Worm (Caenorhabditis elegans) whole organism, midembryonic: ENCODE results near the gene arl-5.

Experiments
- T22C8.4 ChIP-seq: fragments of 200-800 bp; sonication (Bioruptor generic); IDR thresholded peaks from 2 replicates; pipeline ENCODE4 v1.3.6; 2022; ENCODE audit warnings: missing genetic modification characterization, missing compliant biosample characterization
- cog-1 ChIP-seq: sonication (generic microtip); optimal IDR thresholded peaks from 2 replicates; lab custom pipeline; 2016; ENCODE audit warnings: missing genetic modification characterization, missing compliant biosample characterization
- flt-1 ChIP-seq: fragments of 200-800 bp; sonication (Bioruptor generic); IDR thresholded peaks from 2 replicates; pipeline ENCODE4 v1.3.6; 2022; ENCODE audit warnings: missing genetic modification characterization, missing compliant biosample characterization
- klf-2 ChIP-seq: fragments of 200-800 bp; sonication (Bioruptor generic); conservative IDR thresholded peaks from 2 replicates; pipeline ENCODE4 v1.3.6; 2022; ENCODE audit warnings: missing genetic modification reagents, missing genetic modification characterization, missing compliant biosample characterization
- med-1 ChIP-seq: sonication (generic microtip); optimal IDR thresholded peaks from 2 replicates; lab custom pipeline; 2017; ENCODE audit warnings: missing genetic modification characterization, mild to moderate bottlenecking, missing compliant biosample characterization, antibody characterized with exemption, missing genetic modification reagents; ENCODE audit not compliant: insufficient read depth
- ref-1 ChIP-seq: fragments of 200-800 bp; sonication (Bioruptor generic); conservative IDR thresholded peaks from 2 replicates; pipeline ENCODE4 v1.3.6; 2022; ENCODE audit warnings: missing genetic modification reagents, missing genetic modification characterization, missing compliant biosample characterization
- tab-1 ChIP-seq: fragments of 200-800 bp; sonication (Bioruptor generic); IDR thresholded peaks from 2 replicates; pipeline ENCODE4 v1.3.6; 2022; ENCODE audit warnings: missing genetic modification characterization, missing compliant biosample characterization
- ztf-23 ChIP-seq: fragments of 200-800 bp; sonication (Bioruptor generic); IDR thresholded peaks from 2 replicates; pipeline ENCODE4 v1.3.6; 2022; ENCODE audit warnings: missing genetic modification reagents, missing genetic modification characterization, missing compliant biosample characterization
- ztf-29 ChIP-seq: fragments of 200-800 bp; sonication (Bioruptor generic); IDR thresholded peaks from 2 replicates; pipeline ENCODE4 v1.3.6; 2022; ENCODE audit warnings: missing genetic modification reagents, missing genetic modification characterization, missing compliant biosample characterization

Gene arl-5

ce11 chrIII:9789083-9789482, 34.0 kb upstream of the arl-5 start:
- TF ChIP-seq tab-1 (GFP tag; lab: Robert Waterston, UW) = no peak
- no peak for TF ChIP-seq med-1 (GFP tag; lab: Kevin White, UChicago)
- TF ChIP-seq ztf-29 = no peak

DNA sequence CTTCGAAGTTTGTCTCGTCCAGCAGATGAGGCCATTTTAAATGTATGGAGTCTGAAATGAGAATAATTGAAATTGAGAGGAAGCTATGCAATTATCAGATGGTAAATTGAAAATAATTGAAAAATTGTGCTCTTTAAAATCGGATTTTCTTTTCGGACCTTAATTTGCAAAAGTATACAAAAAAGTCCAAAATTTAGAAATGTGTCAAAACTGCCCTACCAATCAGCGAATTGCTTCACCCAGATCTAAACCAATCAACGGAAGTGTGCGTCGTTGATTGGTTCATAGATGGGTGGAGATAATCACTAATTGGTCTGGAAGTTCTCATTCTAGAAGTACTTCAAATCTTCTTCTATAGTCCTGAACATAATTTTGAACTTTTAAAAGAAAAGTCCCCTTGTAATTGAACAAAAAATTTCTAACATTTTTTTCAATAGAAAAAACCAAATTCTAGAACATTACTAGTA, 33.4 kb upstream of the arl-5 start, which contains the start of gene R10E11.5:
Gene R10E11.5, minus strand, starts transcription at position 51 of the 467 bp plus-strand sequence.
- TF ChIP-seq klf-2 (GFP tag; lab: Robert Waterston, UW) (no peak), ztf-23 (GFP tag; lab: Robert Waterston, UW) (no peak), tab-1 (GFP tag; lab: Robert Waterston, UW) (no peak), cog-1 (tag; lab: Kevin White, UChicago) (no peak), flt-1 (no peak), med-1 (GFP tag; lab: Kevin White, UChicago) (no peak)

DNA sequence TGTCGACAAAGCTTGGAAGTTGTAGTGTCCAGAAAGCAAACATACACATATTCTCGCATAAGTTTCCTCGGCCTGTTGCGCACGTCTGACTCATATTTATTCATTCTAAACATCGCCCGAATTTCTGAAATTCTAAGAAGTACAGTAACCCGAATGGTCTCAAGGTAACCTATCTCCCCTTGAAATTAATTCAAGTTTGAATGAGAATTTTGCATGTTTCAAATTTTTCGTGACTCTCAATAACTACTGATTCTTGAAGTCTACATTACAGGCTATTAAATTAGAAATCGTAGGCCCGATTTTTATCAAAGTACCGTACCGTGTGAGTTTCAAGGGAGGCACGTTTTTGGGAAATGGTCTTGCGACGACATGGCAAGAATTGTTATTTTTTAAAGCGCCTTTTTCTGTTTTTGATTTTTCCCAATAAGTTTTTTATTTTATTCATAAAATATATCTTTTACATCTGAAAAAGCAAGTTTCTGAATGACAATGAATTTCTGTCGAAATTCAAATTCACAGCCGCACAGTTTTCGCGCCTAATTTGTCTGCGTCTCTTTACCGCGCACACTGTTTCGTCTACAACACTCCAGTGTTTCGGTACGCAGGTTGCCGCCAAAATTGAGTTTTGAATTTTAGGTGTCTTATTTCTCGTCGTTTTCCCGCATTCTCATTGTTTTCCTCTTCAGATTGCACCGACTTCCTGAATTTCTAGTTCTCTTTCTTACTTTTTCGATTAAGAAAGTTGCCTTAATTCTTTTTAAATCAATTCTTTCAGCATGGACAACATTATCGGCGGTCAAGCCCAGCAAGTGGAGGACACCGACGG, 29.2 kb upstream of the arl-5 start, which contains the start of the genes R10E11.9 and mcm-6:
Gene R10E11.9, minus strand, starts transcription at position 51 of the 826 bp plus-strand sequence.
Gene mcm-6, plus strand, starts transcription at position 776 of the 826 bp plus-strand sequence.
- TF ChIP-seq ref-1 (GFP tag; lab: Robert Waterston, UW) = no peak
- no peak for TF ChIP-seq cog-1 (tag; lab: Kevin White, UChicago)
- TF ChIP-seq tab-1 (GFP tag; lab: Robert Waterston, UW) = no peak
- no peak for TF ChIP-seq ztf-23 (GFP tag; lab: Robert Waterston, UW)
- no peak for TF ChIP-seq med-1 (GFP tag; lab: Kevin White, UChicago)
- no peak for TF ChIP-seq T22C8.4
- TF ChIP-seq klf-2 (GFP tag; lab: Robert Waterston, UW) = no peak
- TF ChIP-seq ztf-29 = no peak
- no peak for TF ChIP-seq flt-1

ce11 chrIII:9796448-9796847, 26.6 kb upstream of the arl-5 start, which contains the start of gene srxa-10:
TSS of gene srxa-10 (minus strand) at chrIII:9796548.
- TF ChIP-seq cog-1 (tag; lab: Kevin White, UChicago) (no peak), ref-1 (GFP tag; lab: Robert Waterston, UW) (no peak), klf-2 (GFP tag; lab: Robert Waterston, UW) (no peak), med-1 (GFP tag; lab: Kevin White, UChicago) (no peak), flt-1 (no peak), ztf-23 (GFP tag; lab: Robert Waterston, UW) (no peak), ztf-29 (no peak), tab-1 (GFP tag; lab: Robert Waterston, UW) (no peak), T22C8.4 (no peak)

DNA sequence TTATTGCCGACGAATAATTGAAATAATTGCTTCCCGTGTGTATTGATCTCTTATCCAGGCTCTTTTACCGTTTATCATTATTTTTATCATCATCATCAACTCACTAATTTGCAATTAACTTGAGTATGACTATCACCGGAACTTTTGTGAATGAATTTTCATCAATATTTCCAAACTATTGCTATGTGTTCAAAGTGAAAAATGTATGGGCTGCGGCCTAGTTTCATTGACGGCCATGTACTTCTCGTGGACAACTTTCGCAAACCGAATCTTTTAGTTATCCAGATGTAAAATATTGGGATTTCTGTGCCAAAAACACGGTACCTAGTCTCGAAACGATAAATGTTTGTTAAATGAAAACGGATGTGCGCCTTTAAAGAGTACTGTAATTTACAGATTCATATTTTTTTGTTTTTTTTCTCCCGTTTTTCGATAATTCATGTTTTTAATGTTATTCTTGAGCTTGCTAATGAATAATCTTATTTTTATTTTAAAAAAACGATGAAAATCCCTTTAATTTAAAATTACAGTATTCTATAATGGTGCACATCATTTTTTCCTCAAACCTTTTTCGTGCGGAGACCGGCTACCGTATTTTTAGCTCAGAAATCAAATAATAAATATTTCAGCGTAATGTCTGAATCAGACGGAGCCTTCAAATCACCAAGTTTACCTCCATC, 24.4 kb upstream of the arl-5 start, which contains the start of gene ZK632.2:
Gene ZK632.2, plus strand, starts transcription at position 630 of the 680 bp plus-strand sequence.
- TF ChIP-seq tab-1 (GFP tag; lab: Robert Waterston, UW) (no peak), klf-2 (GFP tag; lab: Robert Waterston, UW) (no peak), med-1 (GFP tag; lab: Kevin White, UChicago) (no peak), ztf-23 (GFP tag; lab: Robert Waterston, UW) (no peak), cog-1 (tag; lab: Kevin White, UChicago) (no peak), ztf-29 (no peak), ref-1 (GFP tag; lab: Robert Waterston, UW) (no peak), flt-1 (no peak), T22C8.4 (no peak)

DNA sequence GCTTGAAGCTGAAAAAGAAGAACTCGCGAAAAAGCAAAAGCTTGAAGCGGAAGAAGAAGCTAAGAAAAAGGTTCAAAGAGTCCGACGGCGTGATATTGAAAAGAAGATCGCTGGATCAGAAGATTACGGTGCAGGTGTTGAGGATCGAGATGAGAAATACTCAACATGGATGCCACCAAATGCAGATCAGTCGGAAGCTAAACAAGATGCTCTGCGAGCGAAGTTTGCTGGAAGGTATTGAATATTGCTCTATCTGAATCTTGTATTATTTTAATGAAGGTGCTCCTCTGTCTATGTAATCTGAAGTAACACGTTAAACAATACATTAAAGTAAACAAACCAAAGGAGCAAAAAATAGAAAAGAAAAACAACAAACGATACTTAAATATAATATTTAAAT, 21.0 kb upstream of the arl-5 start:
- no peak for TF ChIP-seq ref-1 (GFP tag; lab: Robert Waterston, UW)
- no peak for TF ChIP-seq ztf-29
- TF ChIP-seq T22C8.4 = no peak
- TF ChIP-seq med-1 (GFP tag; lab: Kevin White, UChicago) = no peak

- TF ChIP-seq ztf-23 (GFP tag; lab: Robert Waterston, UW) = no peak
- TF ChIP-seq T22C8.4 = no peak
- TF ChIP-seq flt-1 = no peak
- TF ChIP-seq ztf-29 = no peak
- no peak for TF ChIP-seq klf-2 (GFP tag; lab: Robert Waterston, UW)
- TF ChIP-seq med-1 (GFP tag; lab: Kevin White, UChicago) = no peak
- no peak for TF ChIP-seq cog-1 (tag; lab: Kevin White, UChicago)
- TF ChIP-seq ref-1 (GFP tag; lab: Robert Waterston, UW) = no peak
- TF ChIP-seq tab-1 (GFP tag; lab: Robert Waterston, UW) = no peak
Observed at ce11 chrIII:9804997-9805610, 17.9 kb upstream of the arl-5 start, which contains the start of gene riok-3. TSS of gene riok-3 (minus strand) at chrIII:9805011.

- no peak for TF ChIP-seq ztf-23 (GFP tag; lab: Robert Waterston, UW)
- TF ChIP-seq flt-1 = no peak
- TF ChIP-seq ref-1 (GFP tag; lab: Robert Waterston, UW) = no peak
- no peak for TF ChIP-seq med-1 (GFP tag; lab: Kevin White, UChicago)
- TF ChIP-seq T22C8.4 = no peak
- TF ChIP-seq klf-2 (GFP tag; lab: Robert Waterston, UW) = no peak
- TF ChIP-seq cog-1 (tag; lab: Kevin White, UChicago) = no peak
- TF ChIP-seq ztf-29 = no peak
- no peak for TF ChIP-seq tab-1 (GFP tag; lab: Robert Waterston, UW)
Observed at ce11 chrIII:9806968-9807559, 16.0 kb upstream of the arl-5 start, which contains the start of gene ZK632.4. TSS of gene ZK632.4 (minus strand) at chrIII:9807454.
